Worm (Caenorhabditis elegans) whole organism, young adult: ENCODE data around the gene T16G12.12.

Experiments used
- B0019.2 ChIP-seq: fragments of 200-800 bp; sonication (Bioruptor generic); conservative IDR thresholded peaks from 2 replicates; pipeline ENCODE4 v1.3.6; 2022; ENCODE audit warnings: missing genetic modification reagents, missing genetic modification characterization, missing compliant biosample characterization
- B0336.3 ChIP-seq: fragments of 200-800 bp; sonication (Bioruptor generic); IDR thresholded peaks from 2 replicates; pipeline ENCODE4 v1.3.6; 2022; ENCODE audit warnings: missing genetic modification characterization, missing compliant biosample characterization
- D2030.7 ChIP-seq: fragments of 200-800 bp; sonication (Bioruptor generic); IDR thresholded peaks from 2 replicates; pipeline ENCODE4 v1.3.6; 2022; ENCODE audit warnings: missing genetic modification reagents, missing genetic modification characterization, missing compliant biosample characterization
- F10E7.11 ChIP-seq: sonication (generic microtip); optimal IDR thresholded peaks from 2 replicates; lab custom pipeline; 2017; ENCODE audit warnings: mild to moderate bottlenecking, missing genetic modification characterization, moderate library complexity, missing compliant biosample characterization
- F22D6.2 ChIP-seq: sonication (generic microtip); optimal IDR thresholded peaks from 2 replicates; lab custom pipeline; 2016; ENCODE audit warnings: mild to moderate bottlenecking, missing genetic modification characterization, missing compliant biosample characterization
- F37B4.10 ChIP-seq: fragments of 200-800 bp; sonication (Bioruptor generic); IDR thresholded peaks from 2 replicates; pipeline ENCODE4 v1.3.6; 2022; ENCODE audit warnings: missing genetic modification characterization, missing compliant biosample characterization
- F52B5.7 ChIP-seq: sonication (generic microtip); optimal IDR thresholded peaks from 2 replicates; lab custom pipeline; 2016; ENCODE audit warnings: mild to moderate bottlenecking, missing genetic modification characterization, missing compliant biosample characterization
- F55B11.4 ChIP-seq: sonication (generic microtip); optimal IDR thresholded peaks from 2 replicates; lab custom pipeline; 2016; ENCODE audit warnings: missing compliant biosample characterization, missing genetic modification characterization, borderline replicate concordance; ENCODE audit not compliant: insufficient read depth
- F57C9.4 ChIP-seq: sonication (generic microtip); optimal IDR thresholded peaks from 2 replicates; lab custom pipeline; 2017; ENCODE audit warnings: mild to moderate bottlenecking, missing genetic modification characterization, missing compliant biosample characterization
- K12H6.12 ChIP-seq: fragments of 200-800 bp; sonication (Bioruptor generic); optimal IDR thresholded peaks from 2 replicates; lab custom pipeline; 2018; ENCODE audit warnings: mild to moderate bottlenecking, missing genetic modification characterization, missing compliant biosample characterization
- Y67H2A.10 ChIP-seq: fragments of 200-800 bp; sonication (Bioruptor generic); conservative IDR thresholded peaks from 2 replicates; pipeline ENCODE4 v1.3.6; 2022; ENCODE audit warnings: missing genetic modification reagents, missing genetic modification characterization, missing compliant biosample characterization
- aptf-2 ChIP-seq: fragments of 200-800 bp; sonication (Bioruptor generic); conservative IDR thresholded peaks from 2 replicates; pipeline ENCODE4 v1.3.6; 2022; ENCODE audit warnings: missing genetic modification reagents, missing genetic modification characterization, missing compliant biosample characterization
- atf-7 ChIP-seq: sonication (generic microtip); optimal IDR thresholded peaks from 2 replicates; lab custom pipeline; 2017; ENCODE audit warnings: mild to moderate bottlenecking, missing genetic modification characterization, missing compliant biosample characterization
- athp-1 ChIP-seq: sonication (generic microtip); optimal IDR thresholded peaks from 2 replicates; lab custom pipeline; 2017; ENCODE audit warnings: mild to moderate bottlenecking, missing genetic modification characterization, missing compliant biosample characterization
- attf-5 ChIP-seq: fragments of 200-800 bp; sonication (Bioruptor generic); optimal IDR thresholded peaks from 2 replicates; lab custom pipeline; 2018; ENCODE audit warnings: mild to moderate bottlenecking, missing genetic modification characterization, missing compliant biosample characterization
- bed-1 ChIP-seq: fragments of 200-800 bp; sonication (Bioruptor generic); IDR thresholded peaks from 2 replicates; pipeline ENCODE4 v1.3.6; 2022; ENCODE audit warnings: missing genetic modification reagents, missing genetic modification characterization, missing compliant biosample characterization
- cebp-2 ChIP-seq: fragments of 200-800 bp; sonication (Bioruptor generic); IDR thresholded peaks from 2 replicates; pipeline ENCODE4 v1.3.6; 2022; ENCODE audit warnings: missing genetic modification characterization, missing compliant biosample characterization
- ceh-100 ChIP-seq: fragments of 200-800 bp; sonication (Bioruptor generic); IDR thresholded peaks from 2 replicates; pipeline ENCODE4 v1.3.6; 2022; ENCODE audit warnings: missing genetic modification reagents, missing genetic modification characterization, missing compliant biosample characterization
- ceh-40 ChIP-seq: fragments of 200-800 bp; sonication (Bioruptor generic); IDR thresholded peaks from 2 replicates; pipeline ENCODE4 v1.3.6; 2022; ENCODE audit warnings: missing genetic modification characterization, missing compliant biosample characterization
- ceh-58 ChIP-seq: fragments of 200-800 bp; sonication (Bioruptor generic); IDR thresholded peaks from 2 replicates; pipeline ENCODE4 v1.3.6; 2022; ENCODE audit warnings: missing genetic modification characterization, missing compliant biosample characterization
- ceh-91 ChIP-seq: fragments of 200-800 bp; sonication (Bioruptor generic); IDR thresholded peaks from 2 replicates; pipeline ENCODE4 v1.3.6; 2022; ENCODE audit warnings: missing genetic modification reagents, missing genetic modification characterization, missing compliant biosample characterization
- chd-7 ChIP-seq: sonication (generic microtip); optimal IDR thresholded peaks from 2 replicates; lab custom pipeline; 2016; ENCODE audit warnings: mild to moderate bottlenecking, missing genetic modification characterization, moderate library complexity, missing compliant biosample characterization
- die-1 ChIP-seq: sonication (generic microtip); optimal IDR thresholded peaks from 2 replicates; lab custom pipeline; 2016; ENCODE audit warnings: missing genotype, mild to moderate bottlenecking, missing genetic modification characterization, missing compliant biosample characterization
- efl-1 ChIP-seq: fragments of 150-350 bp; optimal IDR thresholded peaks from 2 replicates; lab custom pipeline; 2014; ENCODE audit warnings: missing biosample characterization, missing genetic modification reagents, missing genetic modification characterization
- egl-18 ChIP-seq: fragments of 200-800 bp; sonication (Bioruptor generic); IDR thresholded peaks from 2 replicates; pipeline ENCODE4 v1.3.6; 2022; ENCODE audit warnings: missing genetic modification reagents, missing genetic modification characterization, missing compliant biosample characterization
- egl-44 ChIP-seq: fragments of 200-800 bp; sonication (Bioruptor generic); IDR thresholded peaks from 2 replicates; pipeline ENCODE4 v1.3.6; 2022; ENCODE audit warnings: missing genetic modification reagents, missing genetic modification characterization, missing compliant biosample characterization
- egrh-3 ChIP-seq: fragments of 200-800 bp; sonication (Bioruptor generic); IDR thresholded peaks from 2 replicates; pipeline ENCODE4 v1.3.6; 2022; ENCODE audit warnings: missing genetic modification reagents, missing genetic modification characterization, missing compliant biosample characterization
- ets-4 ChIP-seq: fragments of 200-800 bp; sonication (Bioruptor generic); optimal IDR thresholded peaks from 2 replicates; lab custom pipeline; 2018; ENCODE audit warnings: mild to moderate bottlenecking, missing genetic modification characterization, missing compliant biosample characterization
- gei-17 ChIP-seq: fragments of 200-800 bp; sonication (Bioruptor generic); optimal IDR thresholded peaks from 2 replicates; lab custom pipeline; 2018; ENCODE audit warnings: mild to moderate bottlenecking, missing genetic modification characterization, missing compliant biosample characterization
- hsf-1 ChIP-seq: fragments of 200-800 bp; sonication (Bioruptor generic); IDR thresholded peaks from 2 replicates; pipeline ENCODE4 v1.3.6; 2022; ENCODE audit warnings: missing genetic modification reagents, missing genetic modification characterization, missing compliant biosample characterization
- let-607 ChIP-seq, 2 experiments: fragments of 200-800 bp in 1 of 2; sonication (Bioruptor generic) in 1 of 2; sonication (generic microtip) in 1 of 2; optimal IDR thresholded peaks; 2 replicates each; lab custom pipeline; 2016 to 2018; ENCODE audit warnings: mild to moderate bottlenecking in 2 of 2, missing compliant biosample characterization in 2 of 2, missing genetic modification characterization in 2 of 2, moderate library complexity in 2 of 2, missing genotype in 1 of 2
- lin-26 ChIP-seq: fragments of 200-800 bp; sonication (Bioruptor generic); IDR thresholded peaks from 2 replicates; pipeline ENCODE4 v1.3.6; 2022; ENCODE audit warnings: missing genetic modification reagents, missing genetic modification characterization, missing compliant biosample characterization
- madf-10 ChIP-seq: sonication (generic microtip); optimal IDR thresholded peaks from 2 replicates; lab custom pipeline; 2016; ENCODE audit warnings: mild to moderate bottlenecking, missing genetic modification characterization, missing compliant biosample characterization
- madf-6 ChIP-seq: fragments of 200-800 bp; sonication (Bioruptor generic); IDR thresholded peaks from 2 replicates; pipeline ENCODE4 v1.3.6; 2022; ENCODE audit warnings: missing genetic modification reagents, missing genetic modification characterization, missing compliant biosample characterization
- nfya-1 ChIP-seq: sonication (generic microtip); optimal IDR thresholded peaks from 2 replicates; lab custom pipeline; 2017; ENCODE audit warnings: antibody characterized with exemption, missing compliant biosample characterization, missing genetic modification characterization, borderline replicate concordance; ENCODE audit not compliant: insufficient read depth
- nfyb-1 ChIP-seq: fragments of 200-800 bp; sonication (Bioruptor generic); IDR thresholded peaks from 2 replicates; pipeline ENCODE4 v1.3.6; 2022; ENCODE audit warnings: missing genetic modification reagents, missing genetic modification characterization, missing compliant biosample characterization
- nhr-120 ChIP-seq: fragments of 200-800 bp; sonication (Bioruptor generic); IDR thresholded peaks from 2 replicates; pipeline ENCODE4 v1.3.6; 2022; ENCODE audit warnings: missing genetic modification characterization, missing compliant biosample characterization
- nhr-80 ChIP-seq: sonication (generic microtip); optimal IDR thresholded peaks from 2 replicates; lab custom pipeline; 2016; ENCODE audit warnings: missing genetic modification characterization, missing compliant biosample characterization
- pha-4 ChIP-seq: fragments of 150-350 bp; sonication (generic microtip); optimal IDR thresholded peaks from 2 replicates; lab custom pipeline; 2014; ENCODE audit warnings: missing biosample characterization, missing genetic modification reagents, missing genetic modification characterization
- rec-8 ChIP-seq, 2 experiments: sonication (generic microtip); optimal IDR thresholded peaks; 2 replicates each; lab custom pipeline; 2016; ENCODE audit warnings: mild to moderate bottlenecking in 2 of 2, missing genetic modification characterization in 2 of 2, missing genetic modification reagents in 2 of 2, missing genotype in 2 of 2, missing biosample characterization in 1 of 2, missing compliant biosample characterization in 1 of 2, moderate library complexity in 1 of 2
- rpc-1 ChIP-seq, 2 experiments: fragments of 150-350 bp in 1 of 2; sonication (generic microtip) in 1 of 2; optimal IDR thresholded peaks; 2 replicates each; lab custom pipeline; 2014 to 2018; ENCODE audit warnings: missing biosample characterization in 1 of 2, missing genetic modification characterization in 1 of 2, missing genetic modification reagents in 1 of 2, missing genotype in 1 of 2
- sdz-38 ChIP-seq: sonication (generic microtip); optimal IDR thresholded peaks from 2 replicates; lab custom pipeline; 2016; ENCODE audit warnings: missing genotype, missing genetic modification characterization, missing compliant biosample characterization
- sea-2 ChIP-seq: fragments of 200-800 bp; sonication (Bioruptor generic); IDR thresholded peaks from 2 replicates; pipeline ENCODE4 v1.3.6; 2022; ENCODE audit warnings: missing genetic modification characterization, missing compliant biosample characterization
- sptf-2 ChIP-seq: fragments of 200-800 bp; sonication (Bioruptor generic); optimal IDR thresholded peaks from 2 replicates; lab custom pipeline; 2018; ENCODE audit warnings: mild to moderate bottlenecking, missing genetic modification characterization, missing compliant biosample characterization
- tlf-1 ChIP-seq: fragments of 200-800 bp; sonication (Bioruptor generic); optimal IDR thresholded peaks from 2 replicates; lab custom pipeline; 2018; ENCODE audit warnings: mild to moderate bottlenecking, missing genetic modification characterization, missing compliant biosample characterization
- xnd-1 ChIP-seq: sonication (generic microtip); optimal IDR thresholded peaks from 2 replicates; lab custom pipeline; 2016; ENCODE audit warnings: missing genotype, missing genetic modification reagents, missing genetic modification characterization, missing compliant biosample characterization
- zfh-2 ChIP-seq: fragments of 200-800 bp; sonication (Bioruptor generic); conservative IDR thresholded peaks from 2 replicates; pipeline ENCODE4 v1.3.6; 2022; ENCODE audit warnings: missing genetic modification reagents, missing genetic modification characterization, missing compliant biosample characterization
- ztf-18 ChIP-seq: sonication (generic microtip); optimal IDR thresholded peaks from 2 replicates; lab custom pipeline; 2016; ENCODE audit warnings: missing genotype, mild to moderate bottlenecking, missing genetic modification characterization, missing compliant biosample characterization
- ztf-28 ChIP-seq: fragments of 200-800 bp; sonication (Bioruptor generic); IDR thresholded peaks from 2 replicates; pipeline ENCODE4 v1.3.6; 2022; ENCODE audit warnings: missing genetic modification reagents, missing genetic modification characterization, missing compliant biosample characterization
- ztf-3 ChIP-seq: fragments of 200-800 bp; sonication (Bioruptor generic); optimal IDR thresholded peaks from 2 replicates; lab custom pipeline; 2018; ENCODE audit warnings: mild to moderate bottlenecking, missing genetic modification characterization, missing compliant biosample characterization

Gene T16G12.12

ce11 chrIII:10064140-10064539, 10.7 kb downstream of the T16G12.12 start, which contains the start of gene ekl-6 (continued):
- TF ChIP-seq ceh-40 (GFP tag; lab: Robert Waterston, UW) (no peak), let-607 (tag; optimal IDR thresholded peaks at IDR 0.05; lab: Kevin White, UChicago) (peak in 1 of 2 experiments; percentile 41), atf-7 (tag; lab: Kevin White, UChicago) (no peak), F22D6.2 (tag; lab: Kevin White, UChicago) (no peak), sea-2 (GFP tag; lab: Robert Waterston, UW) (no peak), Y67H2A.10 (GFP tag; lab: Robert Waterston, UW) (no peak), zfh-2 (GFP tag; lab: Robert Waterston, UW) (no peak), efl-1 (GFP tag; lab: Kevin White, UChicago) (no peak), hsf-1 (GFP tag; lab: Robert Waterston, UW) (no peak), madf-6 (peak; percentile 53; the same call in 1 of the 2 replicates), madf-10 (tag; lab: Kevin White, UChicago) (no peak), sptf-2 (GFP tag; lab: Kevin White, UChicago) (no peak), ceh-91 (peak; percentile 42; the same call in 1 of the 2 replicates), nfya-1 (tag; lab: Kevin White, UChicago) (no peak), nfyb-1 (GFP tag; lab: Robert Waterston, UW) (no peak), F55B11.4 (tag; lab: Kevin White, UChicago) (no peak), bed-1 (GFP tag; lab: Robert Waterston, UW) (no peak), die-1 (tag; lab: Kevin White, UChicago) (no peak), tlf-1 (GFP tag; lab: Kevin White, UChicago) (no peak), D2030.7 (GFP tag; lab: Robert Waterston, UW) (no peak), ceh-58 (no peak), rec-8 (tag; optimal IDR thresholded peaks at IDR 0.05; lab: Kevin White, UChicago) (peak in 1 of 2 experiments; percentile 58), F57C9.4 (tag; lab: Kevin White, UChicago) (no peak), aptf-2 (GFP tag; lab: Robert Waterston, UW) (0 out of 2 replicates have a peak, but pooled peaks have one; percentile 9), B0336.3 (GFP tag; lab: Robert Waterston, UW) (no peak), rpc-1 (optimal IDR thresholded peaks at IDR 0.05; lab: Kevin White, UChicago) (no peak), rpc-1 (tag; optimal IDR thresholded peaks at IDR 0.05; lab: Kevin White, UChicago) (no peak), egrh-3 (GFP tag; lab: Robert Waterston, UW) (no peak), B0019.2 (GFP tag; lab: Robert Waterston, UW) (0 out of 2 replicates have a peak, but pooled peaks have one; percentile 23), nhr-120 (GFP tag; lab: Robert Waterston, UW) (no peak), F37B4.10 (GFP tag; lab: Robert Waterston, UW) (no peak), lin-26 (GFP tag; lab: Robert Waterston, UW) (no peak), ztf-18 (peak; percentile 6), cebp-2 (GFP tag; lab: Robert Waterston, UW) (no peak), xnd-1 (no peak), ztf-3 (GFP tag; lab: Kevin White, UChicago) (no peak), attf-5 (peak; percentile 44), egl-18 (GFP tag; lab: Robert Waterston, UW) (no peak), ets-4 (GFP tag; lab: Kevin White, UChicago) (no peak), pha-4 (tag; lab: Kevin White, UChicago) (no peak), K12H6.12 (tag; lab: Kevin White, UChicago) (peak; percentile 11), athp-1 (tag; lab: Kevin White, UChicago) (no peak), ztf-28 (GFP tag; lab: Robert Waterston, UW) (no peak), chd-7 (tag; lab: Kevin White, UChicago) (no peak), nhr-80 (tag; lab: Kevin White, UChicago) (no peak), egl-44 (GFP tag; lab: Robert Waterston, UW) (no peak), F10E7.11 (tag; lab: Kevin White, UChicago) (no peak), sdz-38 (tag; lab: Kevin White, UChicago) (no peak), gei-17 (no peak), ceh-100 (GFP tag; lab: Robert Waterston, UW) (no peak), F52B5.7 (no peak)
